Worm (Caenorhabditis elegans) whole organism, early embryonic: Measurements from ENCODE around the gene nhr-102.

ENCODE experiments used
- ama-1 ChIP-seq: fragments of 150-350 bp; optimal IDR thresholded peaks from 2 replicates; lab custom pipeline; 2014
- ceh-36 ChIP-seq: sonication (generic microtip); optimal IDR thresholded peaks from 2 replicates; lab custom pipeline; 2016; ENCODE audit warnings: missing genetic modification characterization, inconsistent platforms, missing compliant biosample characterization
- ets-7 ChIP-seq: sonication (generic microtip); optimal IDR thresholded peaks from 2 replicates; lab custom pipeline; 2016; ENCODE audit warnings: missing genotype, missing genetic modification characterization, missing compliant biosample characterization
- flt-1 ChIP-seq: fragments of 200-800 bp; sonication (Bioruptor generic); IDR thresholded peaks from 2 replicates; pipeline ENCODE4 v1.3.6; 2022; ENCODE audit warnings: missing genetic modification characterization, missing compliant biosample characterization
- hmg-4 ChIP-seq: fragments of 200-800 bp; sonication (Bioruptor generic); optimal IDR thresholded peaks from 2 replicates; lab custom pipeline; 2018; ENCODE audit warnings: mild to moderate bottlenecking, missing genetic modification characterization, missing compliant biosample characterization
- hnd-1 ChIP-seq: sonication (generic microtip); optimal IDR thresholded peaks from 2 replicates; lab custom pipeline; 2016; ENCODE audit warnings: missing genetic modification characterization, missing compliant biosample characterization
- pes-1 ChIP-seq: fragments of 200-800 bp; sonication (Bioruptor generic); IDR thresholded peaks from 2 replicates; pipeline ENCODE4 v1.3.6; 2022; ENCODE audit warnings: missing genetic modification reagents, missing genetic modification characterization, missing compliant biosample characterization
- scrt-1 ChIP-seq: fragments of 200-800 bp; sonication (Bioruptor generic); IDR thresholded peaks from 2 replicates; pipeline ENCODE4 v1.3.6; 2022; ENCODE audit warnings: missing genetic modification characterization, missing compliant biosample characterization
- tbx-37 ChIP-seq: fragments of 200-800 bp; sonication (Bioruptor generic); conservative IDR thresholded peaks from 2 replicates; pipeline ENCODE4 v1.3.6; 2022; ENCODE audit warnings: missing genetic modification reagents, missing genetic modification characterization, missing compliant biosample characterization
- tra-4 ChIP-seq: sonication (generic microtip); optimal IDR thresholded peaks from 2 replicates; lab custom pipeline; 2017; ENCODE audit warnings: missing genetic modification characterization, missing compliant biosample characterization

- TF ChIP-seq pes-1 (GFP tag; lab: Robert Waterston, UW) = no peak
- no peak for TF ChIP-seq ama-1
- no peak for TF ChIP-seq scrt-1 (GFP tag; lab: Robert Waterston, UW)
- TF ChIP-seq tra-4 (tag; lab: Kevin White, UChicago) = no peak
- no peak for TF ChIP-seq hmg-4 (GFP tag; lab: Kevin White, UChicago)
- TF ChIP-seq ceh-36 (tag; lab: Kevin White, UChicago) = no peak
- no peak for TF ChIP-seq flt-1
- TF ChIP-seq ets-7 (tag; lab: Kevin White, UChicago) = no peak
- TF ChIP-seq tbx-37 (GFP tag; lab: Robert Waterston, UW) = no peak
- TF ChIP-seq hnd-1 (tag; lab: Kevin White, UChicago) = no peak
Observed at ce11 chrV:15863042-15863441, 13.2 kb downstream of the nhr-102 start, which contains the start of gene srh-299.
